Worm (Caenorhabditis elegans) whole organism, L1 larva: ENCODE results near the gene rbm-26.

Experiments used
- ceh-82 ChIP-seq, 3 experiments: fragments of 150-350 bp in 1 of 3; sonication (generic microtip) in 2 of 3; optimal IDR thresholded peaks; 2 replicates each; lab custom pipeline; 2014 to 2017; ENCODE audit warnings: missing biosample characterization in 3 of 3, missing genetic modification characterization in 3 of 3
- dpl-1 ChIP-seq, 3 experiments: fragments of 150-350 bp in 2 of 3; sonication (generic microtip) in 1 of 3; optimal IDR thresholded peaks; 2 replicates each; lab custom pipeline; 2014 to 2017; ENCODE audit warnings: missing biosample characterization in 3 of 3, missing genetic modification characterization in 3 of 3, missing genetic modification reagents in 3 of 3
- hlh-4 ChIP-seq: sonication (generic microtip); optimal IDR thresholded peaks from 2 replicates; lab custom pipeline; 2016; ENCODE audit warnings: mild to moderate bottlenecking, missing genetic modification characterization, missing compliant biosample characterization
- hpl-2 ChIP-seq: fragments of 150-350 bp; optimal IDR thresholded peaks from 2 replicates; lab custom pipeline; 2014; ENCODE audit warnings: missing biosample characterization, missing genetic modification reagents, missing genetic modification characterization
- mdl-1 ChIP-seq, 2 experiments: fragments of 150-350 bp; optimal IDR thresholded peaks; 2 replicates each; lab custom pipeline; 2014 to 2017; ENCODE audit warnings: missing biosample characterization in 2 of 2, missing genetic modification characterization in 2 of 2, inconsistent platforms in 1 of 2
- nhr-11 ChIP-seq: fragments of 150-350 bp; optimal IDR thresholded peaks from 2 replicates; lab custom pipeline; 2014; ENCODE audit warnings: missing biosample characterization, missing genetic modification characterization
- nhr-237 ChIP-seq: fragments of 150-350 bp; optimal IDR thresholded peaks from 2 replicates; lab custom pipeline; 2014; ENCODE audit warnings: missing biosample characterization, missing genetic modification characterization
- nhr-47 ChIP-seq: sonication (generic microtip); optimal IDR thresholded peaks from 2 replicates; lab custom pipeline; 2016; ENCODE audit warnings: mild to moderate bottlenecking, missing genetic modification characterization, moderate library complexity, missing compliant biosample characterization
- nhr-76 ChIP-seq: sonication (generic microtip); optimal IDR thresholded peaks from 2 replicates; lab custom pipeline; 2017; ENCODE audit warnings: missing biosample characterization, missing genetic modification characterization
- pqm-1 ChIP-seq: sonication (generic microtip); optimal IDR thresholded peaks from 3 replicates; lab custom pipeline; 2017; ENCODE audit warnings: missing biosample characterization, missing genetic modification characterization
- unc-30 ChIP-seq: sonication (generic microtip); optimal IDR thresholded peaks from 2 replicates; lab custom pipeline; 2017; ENCODE audit warnings: missing biosample characterization, missing genetic modification characterization
- unc-86 ChIP-seq: sonication (generic microtip); optimal IDR thresholded peaks from 2 replicates; lab custom pipeline; 2016; ENCODE audit warnings: missing genetic modification characterization, missing compliant biosample characterization

DNA sequence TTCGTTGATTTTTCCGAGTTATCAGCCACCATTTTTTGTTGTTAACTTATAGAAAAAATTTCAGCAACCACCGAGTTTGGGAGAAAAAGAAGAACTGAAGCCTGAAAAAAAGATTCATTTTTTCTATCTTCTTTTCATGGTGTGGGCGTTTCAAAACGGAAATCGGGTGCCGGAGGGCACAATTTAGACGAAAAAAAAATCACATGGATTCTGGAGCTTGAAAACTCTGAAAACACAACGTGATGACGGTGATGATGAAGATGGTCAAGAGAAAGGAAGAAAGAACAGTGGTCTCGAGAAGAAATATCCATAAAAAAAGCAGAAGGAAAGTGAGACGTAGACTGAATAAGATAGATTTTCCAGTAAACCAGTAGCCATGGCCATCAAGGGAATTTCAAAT is 27.3 kb upstream of the rbm-26 start, which contains the start of gene rcan-1:
- TF ChIP-seq unc-86 (no peak), unc-30 (no peak), hpl-2 (no peak), nhr-47 (no peak), pqm-1 (tag; lab: Kevin White, UChicago) (no peak), nhr-237 (tag; lab: Kevin White, UChicago) (no peak), dpl-1 (GFP tag; optimal IDR thresholded peaks at IDR 0.05; lab: Kevin White, UChicago) (no peak), nhr-76 (no peak), mdl-1 (tag; optimal IDR thresholded peaks at IDR 0.05; lab: Kevin White, UChicago) (no peak), nhr-11 (no peak), hlh-4 (tag; lab: Kevin White, UChicago) (no peak), ceh-82 (tag; optimal IDR thresholded peaks at IDR 0.05; lab: Kevin White, UChicago) (no peak)
